Worm (Caenorhabditis elegans): ENCODE measurements around the gene pudl-2.

Gene pudl-2

ce11 chrIV:2826335-2826734, 8.3 kb upstream of the pudl-2 start (continued):
- TF ChIP-seq spr-1 (tag; optimal IDR thresholded peaks at IDR 0.05), result no peak
- TF ChIP-seq php-3 (GFP tag; IDR thresholded peaks at IDR 0.05), result no peak
- TF ChIP-seq nhr-28 (tag; optimal IDR thresholded peaks at IDR 0.05), result peak; percentile 5
- peak; percentile 70 for TF ChIP-seq pqm-1 (tag; optimal IDR thresholded peaks at IDR 0.05)

ce11 chrIV:2832587-2832986, 2.0 kb upstream of the pudl-2 start, which contains the start of the genes Y54G2A.48 and pudl-1:
Gene Y54G2A.48 (minus strand): TSS chrIV:2832687.
Gene pudl-1 (plus strand): TSS chrIV:2832906.
- TF ChIP-seq hlh-11 (tag; optimal IDR thresholded peaks at IDR 0.05) (no peak), hmg-1.1 (GFP tag; IDR thresholded peaks at IDR 0.05) (no peak), sdz-12 (GFP tag; optimal IDR thresholded peaks at IDR 0.05) (no peak), lin-39 (tag; optimal IDR thresholded peaks at IDR 0.05) (no peak), lin-29 (GFP tag; IDR thresholded peaks at IDR 0.05) (no peak), F10B5.3 (tag; optimal IDR thresholded peaks at IDR 0.05) (no peak), tra-1 (GFP tag; IDR thresholded peaks at IDR 0.05) (no peak), hlh-30 (tag; optimal IDR thresholded peaks at IDR 0.05; ENCODE audit: insufficient read depth) (no peak), attf-4 (tag; optimal IDR thresholded peaks at IDR 0.05) (no peak), aly-2 (tag; optimal IDR thresholded peaks at IDR 0.05) (no peak), vab-7 (GFP tag; IDR thresholded peaks at IDR 0.05) (no peak), nhr-6 (tag; optimal IDR thresholded peaks at IDR 0.05) (no peak), ceh-20 (GFP tag; IDR thresholded peaks at IDR 0.05) (no peak), mes-2 (tag; optimal IDR thresholded peaks at IDR 0.05; ENCODE audit: poor library complexity, severe bottlenecking) (no peak), nhr-10 (tag; optimal IDR thresholded peaks at IDR 0.05) (no peak)

- no peak for TF ChIP-seq ztf-11 (tag; optimal IDR thresholded peaks at IDR 0.05)
- no peak for TF ChIP-seq R02D3.7 (tag; optimal IDR thresholded peaks at IDR 0.05)
- TF ChIP-seq daf-16 (GFP tag; optimal IDR thresholded peaks at IDR 0.05), result no peak
- TF ChIP-seq daf-16 (tag; optimal IDR thresholded peaks at IDR 0.05), result peak; percentile 27
- no peak for TF ChIP-seq lin-29 (GFP tag; IDR thresholded peaks at IDR 0.05)
- no peak for TF ChIP-seq duxl-1 (tag; optimal IDR thresholded peaks at IDR 0.05; ENCODE audit: poor library complexity)
These were observed 748 bp downstream of the pudl-2 start, which contains the start of gene clec-82 for ce11 chrIV:2835364-2835763. Gene clec-82 (plus strand): TSS chrIV:2835664.

ce11 chrIV:2838308-2838707, 3.7 kb downstream of the pudl-2 start, which contains the start of gene Y54G2A.7:
Gene Y54G2A.7 (plus strand): TSS chrIV:2838608.
- TF ChIP-seq daf-16 (GFP tag; optimal IDR thresholded peaks at IDR 0.05) (no peak), daf-16 (tag; optimal IDR thresholded peaks at IDR 0.05) (peak; percentile 27), nhr-28 (tag; optimal IDR thresholded peaks at IDR 0.05) (peak; percentile 65), ces-1 (GFP tag; optimal IDR thresholded peaks at IDR 0.05) (no peak)

- TF ChIP-seq lir-3 (tag; optimal IDR thresholded peaks at IDR 0.05) (no peak), daf-16 (GFP tag; optimal IDR thresholded peaks at IDR 0.05) (no peak), daf-16 (tag; optimal IDR thresholded peaks at IDR 0.05) (peak; percentile 45), zip-2 (tag; optimal IDR thresholded peaks at IDR 0.05) (no peak), ceh-62 (tag; optimal IDR thresholded peaks at IDR 0.05) (no peak), saeg-2 (GFP tag; IDR thresholded peaks at IDR 0.05) (no peak), dmd-6 (GFP tag; IDR thresholded peaks at IDR 0.05) (peak; percentile 55), Y5F2A.4 (GFP tag; optimal IDR thresholded peaks at IDR 0.05) (no peak), ama-1 (optimal IDR thresholded peaks at IDR 0.05) (no peak), vab-7 (GFP tag; IDR thresholded peaks at IDR 0.05) (no peak), ceh-20 (GFP tag; IDR thresholded peaks at IDR 0.05) (no peak), php-3 (GFP tag; IDR thresholded peaks at IDR 0.05) (peak; percentile 37; the same call in 1 of the 2 replicates), nhr-237 (tag; optimal IDR thresholded peaks at IDR 0.05) (no peak), nhr-10 (tag; optimal IDR thresholded peaks at IDR 0.05) (no peak), nhr-77 (tag; optimal IDR thresholded peaks at IDR 0.05) (peak; percentile 19), dve-1 (tag; optimal IDR thresholded peaks at IDR 0.05; ENCODE audit: insufficient read depth) (peak; percentile 29), spr-1 (tag; optimal IDR thresholded peaks at IDR 0.05) (no peak), dmd-9 (GFP tag; IDR thresholded peaks at IDR 0.05) (no peak), hlh-11 (tag; optimal IDR thresholded peaks at IDR 0.05) (peak; percentile 11), pha-4 (GFP tag; IDR thresholded peaks at IDR 0.05) (no peak), pha-4 (tag; optimal IDR thresholded peaks at IDR 0.05) (no peak), nhr-28 (tag; optimal IDR thresholded peaks at IDR 0.05) (peak; percentile 82), pqm-1 (tag; optimal IDR thresholded peaks at IDR 0.05) (peak; percentile 58)
These were observed 6.6 kb downstream of the pudl-2 start, which contains the start of gene clec-83 for ce11 chrIV:2841260-2841659. Gene clec-83 (minus strand): TSS chrIV:2841472.

Data from whole organism, L4 larva.